Worm (Caenorhabditis elegans): ENCODE results near the gene set-22.

DNA sequence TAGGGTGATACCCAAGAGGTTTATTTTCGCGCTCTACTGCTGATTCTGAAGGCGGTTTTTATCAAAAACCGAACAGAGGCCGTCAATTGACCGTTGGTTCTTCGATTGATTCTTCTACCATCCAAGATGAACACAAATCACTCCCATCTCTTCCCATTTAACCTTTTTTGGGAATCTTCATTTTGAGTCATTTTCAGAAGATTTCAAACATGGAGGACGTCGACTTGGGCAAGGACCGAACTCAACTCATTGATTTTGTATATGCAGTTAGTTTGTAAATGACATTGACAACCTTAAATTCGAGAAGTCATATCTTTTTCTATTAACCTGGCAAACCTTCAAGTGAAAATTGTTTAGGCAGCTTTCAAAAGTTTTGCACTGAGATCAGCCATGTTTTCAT lies 48.4 kb upstream of the set-22 start, which contains the start of gene AC3.5:
- TF ChIP-seq arid-1 (GFP tag; conservative IDR thresholded peaks at IDR 0.05) (no peak), rbr-2 (tag; optimal IDR thresholded peaks at IDR 0.05) (no peak), egl-27 (tag; optimal IDR thresholded peaks at IDR 0.05) (no peak), nhr-76 (tag; optimal IDR thresholded peaks at IDR 0.05) (no peak), nhr-102 (tag; optimal IDR thresholded peaks at IDR 0.05) (no peak), saeg-2 (GFP tag; IDR thresholded peaks at IDR 0.05) (no peak), aly-2 (tag; optimal IDR thresholded peaks at IDR 0.05) (no peak), daf-12 (tag; optimal IDR thresholded peaks at IDR 0.05) (no peak), snpc-4 (tag; optimal IDR thresholded peaks at IDR 0.05) (no peak), set-16 (GFP tag; IDR thresholded peaks at IDR 0.05) (no peak), nhr-77 (tag; optimal IDR thresholded peaks at IDR 0.05) (no peak), pha-4 (GFP tag; IDR thresholded peaks at IDR 0.05) (no peak), pha-4 (tag; optimal IDR thresholded peaks at IDR 0.05) (no peak), zip-11 (GFP tag; IDR thresholded peaks at IDR 0.05) (no peak), gei-8 (GFP tag; optimal IDR thresholded peaks at IDR 0.05) (no peak)
